Worm (Caenorhabditis elegans) whole organism, young adult: Measurements from ENCODE around the gene Y61A9LA.3.

Experiments
- F22D6.2 ChIP-seq: sonication (generic microtip); optimal IDR thresholded peaks from 2 replicates; lab custom pipeline; 2016; ENCODE audit warnings: mild to moderate bottlenecking, missing genetic modification characterization, missing compliant biosample characterization
- efl-1 ChIP-seq: fragments of 150-350 bp; optimal IDR thresholded peaks from 2 replicates; lab custom pipeline; 2014; ENCODE audit warnings: missing biosample characterization, missing genetic modification reagents, missing genetic modification characterization
- hmg-1.2 ChIP-seq: fragments of 200-800 bp; sonication (Bioruptor generic); IDR thresholded peaks from 2 replicates; pipeline ENCODE4 v1.3.6; 2022; ENCODE audit warnings: missing genetic modification reagents, missing genetic modification characterization, missing compliant biosample characterization
- nfya-1 ChIP-seq: sonication (generic microtip); optimal IDR thresholded peaks from 2 replicates; lab custom pipeline; 2017; ENCODE audit warnings: antibody characterized with exemption, missing compliant biosample characterization, missing genetic modification characterization, borderline replicate concordance; ENCODE audit not compliant: insufficient read depth
- pha-4 ChIP-seq: fragments of 150-350 bp; sonication (generic microtip); optimal IDR thresholded peaks from 2 replicates; lab custom pipeline; 2014; ENCODE audit warnings: missing biosample characterization, missing genetic modification reagents, missing genetic modification characterization
- ztf-22 ChIP-seq: fragments of 200-800 bp; sonication (Bioruptor generic); optimal IDR thresholded peaks from 2 replicates; lab custom pipeline; 2018; ENCODE audit warnings: mild to moderate bottlenecking, missing genetic modification characterization, moderate library complexity, missing compliant biosample characterization
- ztf-25 ChIP-seq: fragments of 200-800 bp; sonication (Bioruptor generic); IDR thresholded peaks from 2 replicates; pipeline ENCODE4 v1.3.6; 2022; ENCODE audit warnings: missing genetic modification reagents, missing genetic modification characterization, missing compliant biosample characterization

ce11 chrV:4549191-4549590, 21.7 kb upstream of the Y61A9LA.3 start, which contains the start of gene sos-1:
- TF ChIP-seq pha-4 (tag; lab: Kevin White, UChicago) = no peak
- TF ChIP-seq efl-1 (GFP tag; lab: Kevin White, UChicago) = no peak
- no peak for TF ChIP-seq ztf-22
- no peak for TF ChIP-seq hmg-1.2 (GFP tag; lab: Robert Waterston, UW)
- TF ChIP-seq F22D6.2 (tag; lab: Kevin White, UChicago) = no peak
- no peak for TF ChIP-seq nfya-1
- no peak for TF ChIP-seq ztf-25 (GFP tag; lab: Robert Waterston, UW)
